Fruit fly (Drosophila melanogaster) Kc167 (cell line): ENCODE data around the gene CG14435.

ENCODE experiments used
- Sin3A ChIP-seq: fragments of >200 bp; optimal IDR thresholded peaks from 2 replicates; lab custom pipeline; 2018; ENCODE audit warnings: missing external identifiers
- h ChIP-seq: fragments of >200 bp; optimal IDR thresholded peaks from 3 replicates; lab custom pipeline; 2018; ENCODE audit warnings: missing external identifiers
- insv ChIP-seq: fragments of >200 bp; optimal IDR thresholded peaks from 3 replicates; lab custom pipeline; 2018; ENCODE audit warnings: missing external identifiers
- psq ChIP-seq: fragments of >200 bp; optimal IDR thresholded peaks from 2 replicates; lab custom pipeline; 2017; ENCODE audit warnings: missing external identifiers
- ttk ChIP-seq: sonication (Bioruptor generic); optimal IDR thresholded peaks from 2 replicates; lab custom pipeline; 2017; ENCODE audit warnings: missing external identifiers

- TF ChIP-seq Sin3A (lab: Kevin White, UChicago) (no peak), ttk (lab: Kevin White, UChicago) (no peak), insv (no peak), psq (lab: Kevin White, UChicago) (no peak), h (no peak)
Measured at dm6 chrX:6860413-6861089, 16.8 kb upstream of the CG14435 start.
